Fruit fly (Drosophila melanogaster): ENCODE data around the gene CG43739.

The CG43739 gene

dm6 chr2L:20881353-20882079, 37.2 kb downstream of the CG43739 start (continued):
- TF ChIP-seq CG34376 (GFP tag; optimal IDR thresholded peaks at IDR 0.05) (no peak), D (optimal IDR thresholded peaks at IDR 0.05) (no peak), D (GFP tag; optimal IDR thresholded peaks at IDR 0.05) (no peak), pzg (GFP tag; optimal IDR thresholded peaks at IDR 0.05) (no peak), pho (GFP tag; optimal IDR thresholded peaks at IDR 0.05) (peak; percentile 70), az2 (GFP tag; optimal IDR thresholded peaks at IDR 0.05) (peak; percentile 35), Hsf (GFP tag; optimal IDR thresholded peaks at IDR 0.05) (peak; percentile 64), sd (tag; optimal IDR thresholded peaks at IDR 0.05) (peak; percentile 22), luna (GFP tag; optimal IDR thresholded peaks at IDR 0.05) (peak; percentile 32), hth (optimal IDR thresholded peaks at IDR 0.05) (no peak), CG12769 (tag; optimal IDR thresholded peaks at IDR 0.05) (peak; percentile 86), CG2202 (tag; optimal IDR thresholded peaks at IDR 0.05) (no peak), cg (GFP tag; optimal IDR thresholded peaks at IDR 0.05) (no peak), lmd (GFP tag; IDR thresholded peaks at IDR 0.05) (peak; percentile 71; the same call in 1 of the 2 replicates), CG8944 (GFP tag; optimal IDR thresholded peaks at IDR 0.05) (peak; percentile 40), CrebB (tag; optimal IDR thresholded peaks at IDR 0.05) (no peak), ham (GFP tag; IDR thresholded peaks at IDR 0.05) (0 out of 2 replicates have a peak, but pooled peaks have one; percentile 19), Med (GFP tag) (peak; percentile 94), CG3995 (GFP tag; optimal IDR thresholded peaks at IDR 0.05) (no peak), jumu (GFP tag; optimal IDR thresholded peaks at IDR 0.05) (peak; percentile 55), B-H1 (GFP tag; IDR thresholded peaks at IDR 0.05) (peak; percentile 49; the same call in 1 of the 3 replicates), ewg (GFP tag; optimal IDR thresholded peaks at IDR 0.05) (no peak), Nf-YC (tag; optimal IDR thresholded peaks at IDR 0.05) (no peak), en (GFP tag; optimal IDR thresholded peaks at IDR 0.05) (no peak), CG6689 (GFP tag; IDR thresholded peaks at IDR 0.05) (no peak; the same call in 1 of the 2 replicates), fd3F (GFP tag; optimal IDR thresholded peaks at IDR 0.05) (peak; percentile 26), HLH3B (GFP tag; IDR thresholded peaks at IDR 0.05) (0 out of 2 replicates have a peak, but pooled peaks have one; percentile 53), CG5953 (GFP tag; IDR thresholded peaks at IDR 0.05) (0 out of 2 replicates have a peak, but pooled peaks have one; percentile 27), Doc2 (GFP tag; IDR thresholded peaks at IDR 0.05) (no peak), CG8089 (GFP tag; optimal IDR thresholded peaks at IDR 0.05) (no peak), CG31388 (GFP tag; optimal IDR thresholded peaks at IDR 0.05) (no peak), CG10431 (GFP tag; optimal IDR thresholded peaks at IDR 0.05) (peak; percentile 25), CG2199 (GFP tag; IDR thresholded peaks at IDR 0.05) (no peak), CG10274 (GFP tag; optimal IDR thresholded peaks at IDR 0.05) (no peak), CG12219 (GFP tag; optimal IDR thresholded peaks at IDR 0.05) (no peak), CG7928 (GFP tag; optimal IDR thresholded peaks at IDR 0.05) (no peak), NK7.1 (GFP tag; optimal IDR thresholded peaks at IDR 0.05) (no peak), ems (GFP tag; optimal IDR thresholded peaks at IDR 0.05) (peak; percentile 37), sens-2 (GFP tag; IDR thresholded peaks at IDR 0.05) (no peak), CTCF (GFP tag; optimal IDR thresholded peaks at IDR 0.05) (no peak), fd102C (GFP tag; optimal IDR thresholded peaks at IDR 0.05) (no peak), CG18619 (GFP tag; optimal IDR thresholded peaks at IDR 0.05) (peak; percentile 40), CG13296 (GFP tag; optimal IDR thresholded peaks at IDR 0.05) (peak; percentile 35), CG32532 (GFP tag; IDR thresholded peaks at IDR 0.05) (peak; percentile 89), zen (tag; optimal IDR thresholded peaks at IDR 0.05) (no peak), HLH54F (GFP tag; optimal IDR thresholded peaks at IDR 0.05) (peak; percentile 59), CG12942 (GFP tag; optimal IDR thresholded peaks at IDR 0.05) (peak; percentile 16), CG17912 (GFP tag; optimal IDR thresholded peaks at IDR 0.05) (no peak), CG9437 (GFP tag; optimal IDR thresholded peaks at IDR 0.05) (no peak), her (GFP tag; optimal IDR thresholded peaks at IDR 0.05) (peak; percentile 39), abd-A (tag; optimal IDR thresholded peaks at IDR 0.05) (no peak)
